Worm (Caenorhabditis elegans) whole organism, L4 larva: ENCODE data around the gene nsph-4.3.
A peak's percentile ranks its signal among the peaks of the same experiment; 100 is the strongest.

ENCODE experiments used
- D1046.2 ChIP-seq: fragments of 200-800 bp; sonication (Bioruptor generic); IDR thresholded peaks from 2 replicates; pipeline ENCODE4 v1.3.6; 2022; ENCODE audit warnings: missing genetic modification characterization, missing compliant biosample characterization
- F10B5.3 ChIP-seq: sonication (generic microtip); optimal IDR thresholded peaks from 2 replicates; lab custom pipeline; 2016; ENCODE audit warnings: mild to moderate bottlenecking, missing genetic modification characterization, missing compliant biosample characterization
- F26F4.8 ChIP-seq: fragments of 200-800 bp; sonication (Bioruptor generic); conservative IDR thresholded peaks from 2 replicates; pipeline ENCODE4 v1.3.6; 2022; ENCODE audit warnings: missing genetic modification characterization, missing compliant biosample characterization
- F49E8.2 ChIP-seq: sonication (generic microtip); optimal IDR thresholded peaks from 2 replicates; lab custom pipeline; 2016; ENCODE audit warnings: missing compliant biosample characterization, mild to moderate bottlenecking, missing genetic modification characterization, borderline replicate concordance
- R02D3.7 ChIP-seq: fragments of 150-350 bp; sonication (generic microtip); optimal IDR thresholded peaks from 3 replicates; lab custom pipeline; 2014; ENCODE audit warnings: missing biosample characterization, missing genetic modification characterization
- T26A8.4 ChIP-seq: fragments of 200-800 bp; sonication (Bioruptor generic); IDR thresholded peaks from 2 replicates; pipeline ENCODE4 v1.3.6; 2022; ENCODE audit warnings: missing genetic modification characterization, missing compliant biosample characterization
- Y5F2A.4 ChIP-seq: fragments of 200-800 bp; sonication (Bioruptor generic); optimal IDR thresholded peaks from 2 replicates; lab custom pipeline; 2018; ENCODE audit warnings: mild to moderate bottlenecking, missing genetic modification characterization, missing compliant biosample characterization
- Y75B8A.6 ChIP-seq: fragments of 200-800 bp; sonication (Bioruptor generic); IDR thresholded peaks from 2 replicates; pipeline ENCODE4 v1.3.6; 2022; ENCODE audit warnings: missing genetic modification reagents, missing genetic modification characterization, missing compliant biosample characterization
- aha-1 ChIP-seq: fragments of 150-350 bp; peaks from one replicate; lab custom pipeline; 2014; ENCODE audit warnings: missing biosample characterization, missing genetic modification characterization
- ceh-28 ChIP-seq: fragments of 150-350 bp; optimal IDR thresholded peaks from 2 replicates; lab custom pipeline; 2014; ENCODE audit warnings: missing biosample characterization, missing genetic modification reagents, missing genetic modification characterization
- ceh-44 ChIP-seq: fragments of 200-800 bp; sonication (Bioruptor generic); IDR thresholded peaks from 2 replicates; pipeline ENCODE4 v1.3.6; 2022; ENCODE audit warnings: missing genetic modification reagents, missing genetic modification characterization, missing compliant biosample characterization
- ctbp-1 ChIP-seq: fragments of 200-800 bp; sonication (Bioruptor generic); IDR thresholded peaks from 2 replicates; pipeline ENCODE4 v1.3.6; 2022; ENCODE audit warnings: missing genetic modification reagents, missing genetic modification characterization, missing compliant biosample characterization
- daf-16 ChIP-seq, 3 experiments: sonication (generic microtip); optimal IDR thresholded peaks; 2 replicates each; lab custom pipeline; 2016 to 2017; ENCODE audit warnings: missing genetic modification characterization in 3 of 3, missing genetic modification reagents in 3 of 3, mild to moderate bottlenecking in 2 of 3, missing compliant biosample characterization in 2 of 3, missing biosample characterization in 1 of 3, moderate library complexity in 1 of 3
- daf-19 ChIP-seq: fragments of 200-800 bp; sonication (Bioruptor generic); conservative IDR thresholded peaks from 2 replicates; pipeline ENCODE4 v1.3.6; 2022; ENCODE audit warnings: missing genetic modification characterization, missing compliant biosample characterization
- daf-8 ChIP-seq: fragments of 200-800 bp; sonication (Bioruptor generic); IDR thresholded peaks from 2 replicates; pipeline ENCODE4 v1.3.6; 2022; ENCODE audit warnings: missing genetic modification characterization, missing compliant biosample characterization
- dmd-8 ChIP-seq: fragments of 200-800 bp; sonication (Bioruptor generic); IDR thresholded peaks from 2 replicates; pipeline ENCODE4 v1.3.6; 2022; ENCODE audit warnings: missing genetic modification characterization, missing compliant biosample characterization
- dpl-1 ChIP-seq: fragments of 150-350 bp; optimal IDR thresholded peaks from 2 replicates; lab custom pipeline; 2014; ENCODE audit warnings: missing biosample characterization, missing genetic modification reagents, missing genetic modification characterization
- egl-27 ChIP-seq: sonication (generic microtip); optimal IDR thresholded peaks from 3 replicates; lab custom pipeline; 2017; ENCODE audit warnings: missing biosample characterization, missing genetic modification reagents, missing genetic modification characterization
- fkh-10 ChIP-seq: fragments of 150-350 bp; optimal IDR thresholded peaks from 2 replicates; lab custom pipeline; 2014; ENCODE audit warnings: missing biosample characterization, missing genetic modification reagents, missing genetic modification characterization
- hif-1 ChIP-seq, 2 experiments: sonication (generic microtip); optimal IDR thresholded peaks; 2 replicates each; lab custom pipeline; 2016 to 2017; ENCODE audit warnings: missing compliant biosample characterization in 2 of 2, missing genetic modification characterization in 2 of 2, missing genetic modification reagents in 2 of 2, missing genotype in 2 of 2, mild to moderate bottlenecking in 1 of 2
- hlh-11 ChIP-seq: fragments of 200-800 bp; sonication (Bioruptor generic); optimal IDR thresholded peaks from 2 replicates; lab custom pipeline; 2018; ENCODE audit warnings: mild to moderate bottlenecking, missing genetic modification characterization, missing compliant biosample characterization
- hmg-1.1 ChIP-seq: fragments of 200-800 bp; sonication (Bioruptor generic); IDR thresholded peaks from 2 replicates; pipeline ENCODE4 v1.3.6; 2022; ENCODE audit warnings: missing genetic modification reagents, missing genetic modification characterization, missing compliant biosample characterization
- jun-1 ChIP-seq: fragments of 150-350 bp; optimal IDR thresholded peaks from 2 replicates; lab custom pipeline; 2014; ENCODE audit warnings: missing biosample characterization, missing genetic modification reagents, missing genetic modification characterization
- lin-1 ChIP-seq: fragments of 200-800 bp; sonication (Bioruptor generic); IDR thresholded peaks from 2 replicates; pipeline ENCODE4 v1.3.6; 2022; ENCODE audit warnings: missing genetic modification reagents, missing genetic modification characterization, missing compliant biosample characterization
- lir-3 ChIP-seq: sonication (generic microtip); optimal IDR thresholded peaks from 2 replicates; lab custom pipeline; 2016; ENCODE audit warnings: mild to moderate bottlenecking, missing genetic modification characterization, missing compliant biosample characterization
- lsy-2 ChIP-seq, 2 experiments: fragments of 150-350 bp in 1 of 2; sonication (generic microtip) in 1 of 2; optimal IDR thresholded peaks; 2 replicates each; lab custom pipeline; 2014 to 2017; ENCODE audit warnings: missing biosample characterization in 2 of 2, missing genetic modification characterization in 2 of 2
- madf-5 ChIP-seq, 2 experiments: fragments of 200-800 bp; sonication (Bioruptor generic); IDR thresholded peaks; 2 replicates each; pipeline ENCODE4 v1.3.6; 2022; ENCODE audit warnings: missing compliant biosample characterization in 2 of 2, missing genetic modification characterization in 2 of 2
- madf-9 ChIP-seq: fragments of 200-800 bp; sonication (Bioruptor generic); conservative IDR thresholded peaks from 2 replicates; pipeline ENCODE4 v1.3.6; 2022; ENCODE audit warnings: missing genetic modification reagents, missing genetic modification characterization, missing compliant biosample characterization
- mdl-1 ChIP-seq, 2 experiments: fragments of 150-350 bp in 1 of 2; sonication (generic microtip) in 1 of 2; optimal IDR thresholded peaks; 2 replicates each; lab custom pipeline; 2014 to 2017; ENCODE audit warnings: missing biosample characterization in 2 of 2, missing genetic modification characterization in 2 of 2
- mes-2 ChIP-seq: sonication (generic microtip); optimal IDR thresholded peaks from 2 replicates; lab custom pipeline; 2016; ENCODE audit warnings: missing genotype, mild to moderate bottlenecking, missing genetic modification characterization, missing compliant biosample characterization; ENCODE audit not compliant: poor library complexity, severe bottlenecking
- mxl-3 ChIP-seq: fragments of 200-800 bp; sonication (Bioruptor generic); optimal IDR thresholded peaks from 2 replicates; lab custom pipeline; 2018; ENCODE audit warnings: mild to moderate bottlenecking, missing genetic modification characterization, missing compliant biosample characterization
- nhr-102 ChIP-seq: sonication (generic microtip); optimal IDR thresholded peaks from 2 replicates; lab custom pipeline; 2016; ENCODE audit warnings: mild to moderate bottlenecking, missing genetic modification characterization, moderate library complexity, missing compliant biosample characterization
- nhr-11 ChIP-seq: fragments of 150-350 bp; optimal IDR thresholded peaks from 2 replicates; lab custom pipeline; 2014; ENCODE audit warnings: missing biosample characterization, missing genetic modification characterization
- nhr-237 ChIP-seq: sonication (generic microtip); optimal IDR thresholded peaks from 2 replicates; lab custom pipeline; 2017; ENCODE audit warnings: missing biosample characterization, missing genetic modification characterization
- nhr-28 ChIP-seq: fragments of 150-350 bp; optimal IDR thresholded peaks from 2 replicates; lab custom pipeline; 2014; ENCODE audit warnings: missing biosample characterization, missing genetic modification characterization
- nhr-41 ChIP-seq: fragments of 200-800 bp; sonication (Bioruptor generic); IDR thresholded peaks from 2 replicates; pipeline ENCODE4 v1.3.6; 2022; ENCODE audit warnings: missing genetic modification reagents, missing genetic modification characterization, missing compliant biosample characterization
- nhr-42 ChIP-seq: fragments of 200-800 bp; sonication (Bioruptor generic); IDR thresholded peaks from 2 replicates; pipeline ENCODE4 v1.3.6; 2022; ENCODE audit warnings: missing genetic modification characterization, missing compliant biosample characterization
- nhr-48 ChIP-seq: sonication (generic microtip); optimal IDR thresholded peaks from 2 replicates; lab custom pipeline; 2016; ENCODE audit warnings: mild to moderate bottlenecking, missing genetic modification characterization, missing compliant biosample characterization
- nhr-76 ChIP-seq: fragments of 150-350 bp; optimal IDR thresholded peaks from 2 replicates; lab custom pipeline; 2014; ENCODE audit warnings: missing biosample characterization, missing genetic modification characterization
- php-3 ChIP-seq: fragments of 200-800 bp; sonication (Bioruptor generic); IDR thresholded peaks from 2 replicates; pipeline ENCODE4 v1.3.6; 2022; ENCODE audit warnings: missing genetic modification reagents, missing genetic modification characterization, missing compliant biosample characterization
- rbr-2 ChIP-seq: sonication (generic microtip); optimal IDR thresholded peaks from 2 replicates; lab custom pipeline; 2016; ENCODE audit warnings: missing genotype, missing genetic modification characterization, missing compliant biosample characterization
- sdz-12 ChIP-seq: fragments of 200-800 bp; sonication (Bioruptor generic); optimal IDR thresholded peaks from 2 replicates; lab custom pipeline; 2018; ENCODE audit warnings: mild to moderate bottlenecking, missing genetic modification characterization, missing compliant biosample characterization
- snpc-1.2 ChIP-seq: fragments of 200-800 bp; sonication (Bioruptor generic); IDR thresholded peaks from 2 replicates; pipeline ENCODE4 v1.3.6; 2022; ENCODE audit warnings: missing genetic modification reagents, missing genetic modification characterization, missing compliant biosample characterization
- spr-1 ChIP-seq: sonication (generic microtip); optimal IDR thresholded peaks from 2 replicates; lab custom pipeline; 2016; ENCODE audit warnings: mild to moderate bottlenecking, missing genetic modification characterization, missing compliant biosample characterization
- spr-3 ChIP-seq: fragments of 200-800 bp; sonication (Bioruptor generic); optimal IDR thresholded peaks from 2 replicates; lab custom pipeline; 2018; ENCODE audit warnings: mild to moderate bottlenecking, missing genetic modification characterization, missing compliant biosample characterization
- tag-97 ChIP-seq: fragments of 200-800 bp; sonication (Bioruptor generic); IDR thresholded peaks from 2 replicates; pipeline ENCODE4 v1.3.6; 2022; ENCODE audit warnings: missing genetic modification characterization, missing compliant biosample characterization
- tra-1 ChIP-seq: fragments of 200-800 bp; sonication (Bioruptor generic); IDR thresholded peaks from 2 replicates; pipeline ENCODE4 v1.3.6; 2022; ENCODE audit warnings: missing genetic modification reagents, missing genetic modification characterization, missing compliant biosample characterization
- vab-7 ChIP-seq: fragments of 200-800 bp; sonication (Bioruptor generic); IDR thresholded peaks from 2 replicates; pipeline ENCODE4 v1.3.6; 2022; ENCODE audit warnings: missing genetic modification reagents, missing genetic modification characterization, missing compliant biosample characterization
- zfp-3 ChIP-seq: fragments of 200-800 bp; sonication (Bioruptor generic); conservative IDR thresholded peaks from 2 replicates; pipeline ENCODE4 v1.3.6; 2022; ENCODE audit warnings: missing genetic modification reagents, missing genetic modification characterization, missing compliant biosample characterization
- ztf-11 ChIP-seq: fragments of 150-350 bp; optimal IDR thresholded peaks from 2 replicates; lab custom pipeline; 2014; ENCODE audit warnings: missing biosample characterization, missing genetic modification characterization

Gene nsph-4.3

DNA sequence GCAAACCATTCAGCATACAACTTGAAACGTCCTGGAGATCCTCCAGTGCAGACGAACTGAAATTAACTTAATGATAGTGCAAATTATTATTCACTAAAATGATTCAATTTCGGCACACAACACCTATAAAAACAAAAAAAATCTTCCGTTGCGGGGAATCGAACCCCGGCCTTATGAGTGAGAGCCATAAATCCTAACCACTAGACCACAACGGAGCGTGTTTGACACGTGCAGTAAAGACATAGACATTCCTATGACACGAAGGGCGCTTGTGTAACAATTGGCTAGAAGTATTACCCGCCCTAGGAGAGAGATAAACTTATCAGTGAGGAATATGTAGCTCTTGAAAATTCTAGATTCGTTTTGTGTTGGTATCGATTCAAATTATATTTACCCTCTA is 32.9 kb upstream of the nsph-4.3 start (continued):
- TF ChIP-seq daf-16 (GFP tag; optimal IDR thresholded peaks at IDR 0.05; lab: Kevin White, UChicago): no peak
- TF ChIP-seq daf-16 (tag; optimal IDR thresholded peaks at IDR 0.05; lab: Kevin White, UChicago): no peak
- TF ChIP-seq zfp-3: 0 out of 2 replicates have a peak, but pooled peaks have one; percentile 41
- peak; percentile 62 for TF ChIP-seq snpc-1.2 (GFP tag; lab: Robert Waterston, UW)
- TF ChIP-seq php-3 (GFP tag; lab: Robert Waterston, UW): peak; percentile 77
- no peak for TF ChIP-seq fkh-10 (GFP tag; lab: Kevin White, UChicago)
- TF ChIP-seq aha-1 (tag; lab: Kevin White, UChicago): no peak
- no peak for TF ChIP-seq spr-3 (GFP tag; lab: Kevin White, UChicago)
- peak; percentile 40 for TF ChIP-seq rbr-2 (tag; lab: Kevin White, UChicago)
- TF ChIP-seq nhr-102: peak; percentile 30
- TF ChIP-seq vab-7: peak; percentile 82
- TF ChIP-seq dmd-8 (GFP tag; lab: Robert Waterston, UW): peak; percentile 84
- no peak for TF ChIP-seq lir-3 (tag; lab: Kevin White, UChicago)
- peak in 1 of 2 experiments; percentile 57 for TF ChIP-seq lsy-2 (tag; optimal IDR thresholded peaks at IDR 0.05; lab: Kevin White, UChicago)
- peak; percentile 65 for TF ChIP-seq hmg-1.1 (GFP tag; lab: Robert Waterston, UW)
- TF ChIP-seq tra-1 (GFP tag; lab: Robert Waterston, UW): peak; percentile 67
- peak in 1 of 2 experiments; percentile 39 for TF ChIP-seq hif-1 (tag; optimal IDR thresholded peaks at IDR 0.05; lab: Kevin White, UChicago)
- TF ChIP-seq nhr-76 (tag; lab: Kevin White, UChicago): no peak
- no peak for TF ChIP-seq daf-8 (GFP tag; lab: Robert Waterston, UW)
- peak; percentile 74 for TF ChIP-seq mxl-3
- peak; percentile 53 for TF ChIP-seq T26A8.4
- TF ChIP-seq Y5F2A.4 (GFP tag; lab: Kevin White, UChicago): no peak
- TF ChIP-seq nhr-11: peak; percentile 32
- no peak for TF ChIP-seq R02D3.7
- peak; percentile 69 for TF ChIP-seq mes-2 (tag; lab: Kevin White, UChicago)
- peak; percentile 3 for TF ChIP-seq dpl-1 (GFP tag; lab: Kevin White, UChicago)
- peak; percentile 13 for TF ChIP-seq nhr-28 (tag; lab: Kevin White, UChicago)
- TF ChIP-seq mdl-1 (tag; optimal IDR thresholded peaks at IDR 0.05; lab: Kevin White, UChicago): peak in 1 of 2 experiments; percentile 92
- TF ChIP-seq madf-5 (GFP tag; IDR thresholded peaks at IDR 0.05; lab: Robert Waterston, UW): 0 out of 4 replicates have a peak, but pooled peaks of 1 of the 2 experiments have one; percentile 70
- TF ChIP-seq nhr-42 (GFP tag; lab: Robert Waterston, UW): 0 out of 2 replicates have a peak, but pooled peaks have one; percentile 61
- peak; percentile 79; the same call in 1 of the 2 replicates for TF ChIP-seq daf-19 (GFP tag; lab: Robert Waterston, UW)
- TF ChIP-seq egl-27 (tag; lab: Kevin White, UChicago): no peak
- TF ChIP-seq nhr-48 (tag; lab: Kevin White, UChicago): peak; percentile 59
- no peak for TF ChIP-seq jun-1 (tag; lab: Kevin White, UChicago)
- TF ChIP-seq madf-9 (GFP tag; lab: Robert Waterston, UW): peak; percentile 81
- TF ChIP-seq Y75B8A.6: 0 out of 2 replicates have a peak, but pooled peaks have one; percentile 59
- TF ChIP-seq spr-1: no peak
- TF ChIP-seq D1046.2 (GFP tag; lab: Robert Waterston, UW): 0 out of 2 replicates have a peak, but pooled peaks have one; percentile 55
- no peak for TF ChIP-seq tag-97 (GFP tag; lab: Robert Waterston, UW)
- TF ChIP-seq F10B5.3 (tag; lab: Kevin White, UChicago): no peak
- 0 out of 2 replicates have a peak, but pooled peaks have one; percentile 55 for TF ChIP-seq ceh-44
- TF ChIP-seq ctbp-1 (GFP tag; lab: Robert Waterston, UW): peak; percentile 60; the same call in 1 of the 2 replicates
- no peak for TF ChIP-seq nhr-237
- 0 out of 2 replicates have a peak, but pooled peaks have one; percentile 60 for TF ChIP-seq nhr-41 (GFP tag; lab: Robert Waterston, UW)
- peak; percentile 37 for TF ChIP-seq F49E8.2 (tag; lab: Kevin White, UChicago)
- peak; percentile 13 for TF ChIP-seq hlh-11
- no peak for TF ChIP-seq ztf-11 (tag; lab: Kevin White, UChicago)
- TF ChIP-seq ceh-28 (tag; lab: Kevin White, UChicago): no peak
- TF ChIP-seq lin-1 (GFP tag; lab: Robert Waterston, UW): peak; percentile 73; the same call in 1 of the 2 replicates
- 0 out of 2 replicates have a peak, but pooled peaks have one; percentile 11 for TF ChIP-seq F26F4.8 (GFP tag; lab: Robert Waterston, UW)
- TF ChIP-seq sdz-12 (GFP tag; lab: Kevin White, UChicago): peak; percentile 0
